Worm (Caenorhabditis elegans) whole organism, L4/young adult: ENCODE measurements around the gene clec-3.

ENCODE experiments used
- W03F9.2 ChIP-seq: fragments of 150-350 bp; optimal IDR thresholded peaks from 2 replicates; lab custom pipeline; 2014; ENCODE audit warnings: missing biosample characterization, missing genetic modification characterization
- him-1 ChIP-seq: sonication (generic microtip); optimal IDR thresholded peaks from 2 replicates; lab custom pipeline; 2016; ENCODE audit warnings: missing genotype, missing genetic modification reagents, missing genetic modification characterization, missing compliant biosample characterization

- TF ChIP-seq W03F9.2 (tag; lab: Kevin White, UChicago) (no peak), him-1 (tag; lab: Kevin White, UChicago) (no peak)
These were observed 23.7 kb upstream of the clec-3 start, which contains the start of gene B0454.8 for ce11 chrII:3043358-3043757.
